Fruit fly (Drosophila melanogaster): ENCODE measurements around the gene Arp8.

Gene Arp8

DNA sequence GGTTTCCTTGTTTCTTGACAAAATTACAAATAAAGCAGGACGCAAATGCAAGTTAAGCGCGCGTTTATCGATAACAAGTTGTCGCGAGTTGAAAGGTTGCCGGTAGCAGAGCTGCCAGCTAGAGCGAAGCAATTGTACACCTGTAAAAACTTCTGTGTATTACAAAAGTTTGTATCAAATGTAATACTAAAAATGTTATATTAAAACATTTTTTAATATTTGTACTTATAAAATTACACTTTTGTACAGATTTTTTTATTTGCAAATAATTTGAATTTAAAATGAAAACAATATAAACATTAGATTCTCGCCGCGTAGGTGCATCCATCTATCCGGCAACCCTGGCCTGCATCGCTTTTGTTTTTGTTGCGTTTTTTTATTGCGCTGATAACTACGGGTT is 16.0 kb downstream of the Arp8 start, which contains the start of the genes CG8142 and Ucp4A (continued):
- TF ChIP-seq Sox14 (GFP tag; optimal IDR thresholded peaks at IDR 0.05): peak; percentile 81
- TF ChIP-seq CG10631 (GFP tag; optimal IDR thresholded peaks at IDR 0.05): peak; percentile 95
- TF ChIP-seq fd85E (GFP tag; optimal IDR thresholded peaks at IDR 0.05): peak; percentile 43
- peak; percentile 97 for TF ChIP-seq eg (GFP tag; IDR thresholded peaks at IDR 0.05)
- TF ChIP-seq Sox15 (GFP tag; optimal IDR thresholded peaks at IDR 0.05): peak; percentile 89
- peak; percentile 86 for TF ChIP-seq CG11902 (GFP tag; optimal IDR thresholded peaks at IDR 0.05)
- peak; percentile 80 for TF ChIP-seq CG1621 (tag; optimal IDR thresholded peaks at IDR 0.05)
- peak; percentile 95 for TF ChIP-seq CG8119 (GFP tag; IDR thresholded peaks at IDR 0.05)
- peak; percentile 95 for TF ChIP-seq Ets96B (tag; optimal IDR thresholded peaks at IDR 0.05)
- peak; percentile 88 for TF ChIP-seq CG6792 (GFP tag; optimal IDR thresholded peaks at IDR 0.05)
- TF ChIP-seq pdm3 (GFP tag; optimal IDR thresholded peaks at IDR 0.05): peak; percentile 86
- TF ChIP-seq CG3919 (GFP tag; optimal IDR thresholded peaks at IDR 0.05): peak; percentile 92
- peak; percentile 95 for TF ChIP-seq Gug (GFP tag; IDR thresholded peaks at IDR 0.05)
- peak; percentile 94 for TF ChIP-seq CG3032 (tag; optimal IDR thresholded peaks at IDR 0.05)
- no peak for TF ChIP-seq CG6276 (GFP tag; optimal IDR thresholded peaks at IDR 0.05)
- peak; percentile 61 for TF ChIP-seq fkh (GFP tag; optimal IDR thresholded peaks at IDR 0.05)
- TF ChIP-seq acj6 (GFP tag; optimal IDR thresholded peaks at IDR 0.05): peak; percentile 91
- TF ChIP-seq CG8319 (GFP tag; optimal IDR thresholded peaks at IDR 0.05): peak; percentile 84
- TF ChIP-seq spab (GFP tag; optimal IDR thresholded peaks at IDR 0.05): peak; percentile 80
- peak; percentile 96 for TF ChIP-seq Eip78C (GFP tag)
- TF ChIP-seq Hr39 (GFP tag; optimal IDR thresholded peaks at IDR 0.05): peak; percentile 79
- TF ChIP-seq CG31627 (GFP tag; optimal IDR thresholded peaks at IDR 0.05): peak; percentile 82
- no peak for TF ChIP-seq CG16779 (tag; optimal IDR thresholded peaks at IDR 0.05)
- peak; percentile 81 for TF ChIP-seq CG9139 (GFP tag; optimal IDR thresholded peaks at IDR 0.05)
- peak; percentile 86 for TF ChIP-seq CG7368 (GFP tag; optimal IDR thresholded peaks at IDR 0.05)
- peak; percentile 78 for TF ChIP-seq net (GFP tag; optimal IDR thresholded peaks at IDR 0.05)
- TF ChIP-seq cyc (GFP tag; optimal IDR thresholded peaks at IDR 0.05): peak; percentile 89
- peak; percentile 83 for TF ChIP-seq lz (GFP tag; optimal IDR thresholded peaks at IDR 0.05)
- no peak for TF ChIP-seq Hr4 (GFP tag; optimal IDR thresholded peaks at IDR 0.05)
- peak; percentile 90 for TF ChIP-seq CG10669 (GFP tag; optimal IDR thresholded peaks at IDR 0.05)
- peak; percentile 71 for TF ChIP-seq fd59A (GFP tag; optimal IDR thresholded peaks at IDR 0.05)
- peak; percentile 88 for TF ChIP-seq CG6808 (GFP tag; optimal IDR thresholded peaks at IDR 0.05)
- TF ChIP-seq Eip93F (GFP tag; optimal IDR thresholded peaks at IDR 0.05): peak; percentile 76
- peak; percentile 84 for TF ChIP-seq esn (GFP tag; optimal IDR thresholded peaks at IDR 0.05)
- peak; percentile 72 for TF ChIP-seq Eip75B (GFP tag; optimal IDR thresholded peaks at IDR 0.05)
- peak; percentile 95 for TF ChIP-seq CG6163 (GFP tag; IDR thresholded peaks at IDR 0.05)

DNA sequence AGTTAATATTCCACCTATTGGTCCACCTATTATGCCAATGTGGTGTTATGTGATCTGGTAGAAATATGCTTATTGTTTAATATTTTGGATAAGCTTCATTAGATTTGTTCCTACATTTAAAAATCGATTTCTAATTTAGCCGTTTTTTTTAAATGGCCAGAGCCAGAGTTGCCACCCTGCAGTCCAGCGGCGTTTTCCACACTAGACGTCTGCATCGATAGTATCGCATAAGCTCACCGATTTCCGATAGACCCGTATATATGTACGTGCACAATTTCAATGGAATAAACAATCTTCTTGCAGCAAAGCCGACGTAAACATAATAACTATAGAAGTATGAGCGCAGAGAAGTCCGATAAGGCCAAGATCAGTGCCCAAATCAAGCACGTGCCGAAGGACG is 18.7 kb downstream of the Arp8 start, which contains the start of gene Taf9:
Gene Taf9 (plus strand): TSS at position 239 of the 400 bp plus-strand sequence.
- TF ChIP-seq pdm3 (GFP tag; optimal IDR thresholded peaks at IDR 0.05) (no peak), Hr4 (GFP tag; optimal IDR thresholded peaks at IDR 0.05) (no peak), Eip78C (GFP tag) (peak; percentile 60)

DNA sequence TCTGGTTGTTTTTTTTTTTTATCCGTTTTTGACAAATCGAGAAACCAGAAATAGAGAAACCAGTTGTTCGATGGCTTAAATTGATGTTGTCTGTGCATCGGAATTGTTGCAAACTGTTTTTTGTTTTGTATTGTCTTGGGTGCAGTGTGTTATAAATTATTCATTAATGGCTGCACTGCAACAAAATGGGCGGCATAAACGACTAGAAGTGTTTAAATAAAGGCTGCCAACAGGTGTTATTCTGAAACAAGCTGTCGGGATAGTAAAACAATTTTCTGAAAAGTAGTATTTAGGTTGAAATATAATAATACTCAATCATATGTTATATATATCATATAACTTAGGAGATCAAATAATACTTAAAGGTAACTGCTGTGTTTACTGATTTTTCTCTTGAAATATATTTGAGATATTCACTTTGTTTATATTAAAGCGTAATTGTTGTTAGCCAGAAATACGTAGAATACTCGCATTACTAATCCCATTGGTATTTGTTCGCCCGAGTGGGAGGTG is 24.1 kb downstream of the Arp8 start:
- TF ChIP-seq CG7368 (GFP tag; optimal IDR thresholded peaks at IDR 0.05) (no peak), CG3919 (GFP tag; optimal IDR thresholded peaks at IDR 0.05) (no peak), spab (GFP tag; optimal IDR thresholded peaks at IDR 0.05) (peak; percentile 32), salr (GFP tag; optimal IDR thresholded peaks at IDR 0.05) (no peak), CG15336 (GFP tag; IDR thresholded peaks at IDR 0.05) (peak; percentile 31; the same call in 1 of the 2 replicates), CG10631 (GFP tag; optimal IDR thresholded peaks at IDR 0.05) (peak; percentile 22), net (GFP tag; optimal IDR thresholded peaks at IDR 0.05) (no peak), Sox14 (GFP tag; optimal IDR thresholded peaks at IDR 0.05) (no peak), Gug (GFP tag; IDR thresholded peaks at IDR 0.05) (no peak), Ets96B (tag; optimal IDR thresholded peaks at IDR 0.05) (peak; percentile 39), esn (GFP tag; optimal IDR thresholded peaks at IDR 0.05) (no peak), OdsH (GFP tag; optimal IDR thresholded peaks at IDR 0.05) (peak; percentile 58), CG3032 (tag; optimal IDR thresholded peaks at IDR 0.05) (peak; percentile 45), dsx (GFP tag; optimal IDR thresholded peaks at IDR 0.05; ENCODE audit: poor library complexity, severe bottlenecking) (peak; percentile 35), CG10669 (GFP tag; optimal IDR thresholded peaks at IDR 0.05) (peak; percentile 30), CG6163 (GFP tag; IDR thresholded peaks at IDR 0.05) (no peak; the same call in 2 of the 3 replicates), CG8119 (GFP tag; IDR thresholded peaks at IDR 0.05) (0 out of 3 replicates have a peak, but pooled peaks have one; percentile 23), Hr4 (GFP tag; optimal IDR thresholded peaks at IDR 0.05) (peak; percentile 21), ss (GFP tag; optimal IDR thresholded peaks at IDR 0.05) (peak in 1 of 2 experiments; percentile 60), CG6792 (GFP tag; optimal IDR thresholded peaks at IDR 0.05) (no peak), CG6808 (GFP tag; optimal IDR thresholded peaks at IDR 0.05) (peak; percentile 43), CG31627 (GFP tag; optimal IDR thresholded peaks at IDR 0.05) (no peak), Eip78C (GFP tag) (peak; percentile 64), CG8632 (GFP tag; optimal IDR thresholded peaks at IDR 0.05) (peak; percentile 2), CG6276 (GFP tag; optimal IDR thresholded peaks at IDR 0.05) (peak; percentile 23), CG1621 (tag; optimal IDR thresholded peaks at IDR 0.05) (no peak), fd59A (GFP tag; optimal IDR thresholded peaks at IDR 0.05) (peak; percentile 23), CG32006 (GFP tag; optimal IDR thresholded peaks at IDR 0.05) (peak; percentile 52), Ets21C (GFP tag; optimal IDR thresholded peaks at IDR 0.05) (no peak)

Measured in whole organism, prepupa.